Worm (Caenorhabditis elegans): ENCODE results near the gene sur-7.

Gene sur-7

DNA sequence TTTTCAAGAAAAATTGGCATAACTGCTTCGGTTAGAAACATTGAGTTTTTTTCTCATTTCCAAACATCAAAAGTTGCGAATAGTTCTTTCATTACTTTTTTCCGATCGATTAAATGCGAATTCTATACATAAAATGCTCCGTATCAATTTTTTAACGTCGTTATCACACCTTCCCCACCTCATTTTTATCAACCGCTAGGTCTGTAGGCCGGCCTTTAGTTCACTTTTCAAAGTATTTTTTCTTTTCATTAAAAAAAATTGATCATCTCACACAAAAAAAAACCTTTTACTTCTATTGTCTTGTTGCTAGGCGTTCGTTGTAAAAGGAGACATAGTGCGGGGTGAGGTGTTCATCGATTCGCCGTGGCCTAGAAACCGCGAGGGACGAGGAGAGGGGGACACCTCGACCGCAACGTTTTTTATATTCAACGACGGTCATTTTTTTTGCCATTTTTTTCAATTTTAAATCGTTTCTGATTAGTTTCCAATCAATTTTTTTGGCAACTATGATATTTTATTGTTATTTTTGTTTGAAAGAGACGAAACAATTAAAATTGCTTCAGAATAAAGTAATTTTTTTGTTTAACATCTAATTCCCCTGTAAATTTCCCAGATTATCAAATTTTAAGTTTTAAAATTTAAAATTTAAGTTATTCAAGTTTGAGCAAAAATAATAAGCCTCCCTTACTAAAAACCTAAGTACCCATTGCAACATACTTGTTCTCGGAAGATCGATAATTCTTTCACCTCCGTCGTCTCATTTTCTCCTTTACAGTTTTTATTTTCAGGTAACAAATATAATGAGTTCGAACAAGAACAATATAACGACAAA is at the start of gene sur-7:
Gene sur-7 (plus strand): TSS at position 782 of the 832 bp plus-strand sequence.
- TF ChIP-seq F23B12.7 (tag; optimal IDR thresholded peaks at IDR 0.05; ENCODE audit: insufficient read depth) (no peak), chd-7 (tag; optimal IDR thresholded peaks at IDR 0.05) (no peak), ztf-26 (tag; optimal IDR thresholded peaks at IDR 0.05) (no peak), lin-40 (tag; optimal IDR thresholded peaks at IDR 0.05) (no peak), Y56A3A.18 (GFP tag; IDR thresholded peaks at IDR 0.05) (no peak), D2030.7 (GFP tag; IDR thresholded peaks at IDR 0.05) (no peak), nfya-1 (tag; optimal IDR thresholded peaks at IDR 0.05; ENCODE audit: borderline replicate concordance, insufficient read depth) (no peak), bed-2 (GFP tag; IDR thresholded peaks at IDR 0.05) (no peak), mcd-1 (GFP tag; IDR thresholded peaks at IDR 0.05) (0 out of 2 replicates have a peak, but pooled peaks have one; percentile 20), snpc-3.4 (tag; optimal IDR thresholded peaks at IDR 0.05) (no peak), unc-62 (GFP tag; optimal IDR thresholded peaks at IDR 0.05) (no peak), cebp-1 (GFP tag; IDR thresholded peaks at IDR 0.05) (no peak), cebp-1 (tag; optimal IDR thresholded peaks at IDR 0.05) (no peak), F55B11.4 (tag; optimal IDR thresholded peaks at IDR 0.05; ENCODE audit: borderline replicate concordance, insufficient read depth) (no peak), nhr-80 (tag; optimal IDR thresholded peaks at IDR 0.05) (peak; percentile 49), B0261.1 (tag; optimal IDR thresholded peaks at IDR 0.05) (no peak), K12H6.12 (tag; optimal IDR thresholded peaks at IDR 0.05) (no peak), ccch-3 (GFP tag; optimal IDR thresholded peaks at IDR 0.05) (no peak), athp-1 (tag; optimal IDR thresholded peaks at IDR 0.05) (no peak)

DNA sequence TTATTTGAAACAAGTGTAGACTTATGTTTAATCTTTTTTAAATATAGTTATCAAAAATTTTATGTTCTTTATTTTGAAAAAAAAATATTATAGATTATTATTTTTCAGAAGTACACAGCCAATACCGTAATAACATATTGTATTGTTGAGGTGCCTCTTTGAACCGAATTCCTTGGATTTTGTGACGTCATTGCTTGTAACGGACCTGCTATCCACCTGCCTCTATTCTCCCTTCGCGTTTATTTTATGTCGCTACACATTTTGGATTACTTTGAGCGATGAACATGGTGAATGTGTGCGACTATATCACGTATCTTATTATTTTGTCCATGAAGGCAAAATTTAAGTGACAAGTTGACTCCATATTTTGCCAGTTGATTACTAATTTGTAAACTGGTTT is 49.2 kb upstream of the sur-7 start:
- no peak for TF ChIP-seq sdz-38 (tag; optimal IDR thresholded peaks at IDR 0.05)
- no peak for TF ChIP-seq B0019.2 (GFP tag; conservative IDR thresholded peaks at IDR 0.05)
- TF ChIP-seq unc-62 (GFP tag; optimal IDR thresholded peaks at IDR 0.05) = no peak
- no peak for TF ChIP-seq egl-18 (GFP tag; IDR thresholded peaks at IDR 0.05)
- no peak for TF ChIP-seq mes-4 (tag; optimal IDR thresholded peaks at IDR 0.05)
- peak; percentile 36 for TF ChIP-seq lin-40 (tag; optimal IDR thresholded peaks at IDR 0.05)
- peak; percentile 25 for TF ChIP-seq gei-17 (GFP tag; optimal IDR thresholded peaks at IDR 0.05)
- no peak for TF ChIP-seq madf-6 (GFP tag; IDR thresholded peaks at IDR 0.05)

DNA sequence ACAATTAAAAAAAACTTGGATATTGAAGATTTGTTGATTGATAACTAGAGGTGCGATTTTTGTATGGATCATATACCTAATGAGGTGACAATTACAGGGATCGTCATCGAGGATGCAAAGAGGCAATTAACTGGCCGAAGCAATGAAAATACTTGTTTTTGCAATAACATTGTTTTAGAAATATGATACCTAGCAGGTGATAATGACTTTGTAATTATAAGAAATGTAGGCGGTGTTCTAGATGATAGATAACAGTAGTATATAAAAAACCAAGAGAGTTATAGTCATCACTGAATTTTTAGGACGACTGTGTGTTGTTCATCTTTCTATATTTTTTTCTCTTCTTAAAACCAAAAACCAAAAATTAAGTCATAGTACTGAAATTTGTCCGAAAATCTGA is 48.1 kb upstream of the sur-7 start, which contains the start of gene C11G6.2:
Gene C11G6.2 (plus strand): TSS at position 301 of the 400 bp plus-strand sequence.
- no peak for TF ChIP-seq hrde-1 (tag; optimal IDR thresholded peaks at IDR 0.05; ENCODE audit: borderline replicate concordance)
- TF ChIP-seq hlh-26 (GFP tag; conservative IDR thresholded peaks at IDR 0.05) = no peak
- no peak for TF ChIP-seq bed-2 (GFP tag; IDR thresholded peaks at IDR 0.05)
- no peak for TF ChIP-seq sea-2 (GFP tag; IDR thresholded peaks at IDR 0.05)
- TF ChIP-seq akir-1 (GFP tag; optimal IDR thresholded peaks at IDR 0.05) = no peak

DNA sequence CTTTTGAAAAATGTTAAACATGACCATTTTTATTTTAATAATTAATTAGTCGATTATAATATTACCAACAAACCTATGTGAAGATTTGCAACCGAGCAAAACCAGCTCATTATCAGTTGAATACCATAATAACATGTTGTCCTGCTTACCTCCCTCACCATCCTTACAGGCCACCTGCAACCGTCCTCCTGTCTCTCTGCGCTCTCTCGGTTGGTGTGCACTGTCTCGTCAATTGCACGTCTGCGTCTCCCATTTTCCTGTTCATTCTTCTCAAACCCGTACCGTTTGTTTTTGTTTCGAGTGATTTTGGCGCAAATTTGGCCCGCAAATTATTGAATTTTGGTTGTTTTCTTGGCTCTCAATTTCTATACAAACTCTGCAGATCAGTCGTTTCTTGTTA is 45.0 kb upstream of the sur-7 start:
- TF ChIP-seq dpl-1 (GFP tag; optimal IDR thresholded peaks at IDR 0.05) = no peak
- no peak for TF ChIP-seq F23B12.7 (tag; optimal IDR thresholded peaks at IDR 0.05; ENCODE audit: insufficient read depth)
- TF ChIP-seq F55B11.4 (tag; optimal IDR thresholded peaks at IDR 0.05; ENCODE audit: borderline replicate concordance, insufficient read depth) = no peak
- TF ChIP-seq hmg-1.2 (GFP tag; IDR thresholded peaks at IDR 0.05) = peak; percentile 96
- TF ChIP-seq tbp1 (GFP tag; optimal IDR thresholded peaks at IDR 0.05) = no peak
- TF ChIP-seq nhr-90 (tag; optimal IDR thresholded peaks at IDR 0.05) = no peak
